Worm (Caenorhabditis elegans) whole organism, L3 larva: ENCODE data around the gene C48D1.1.

Experiments
- R02D3.7 ChIP-seq: fragments of 150-350 bp; optimal IDR thresholded peaks from 2 replicates; lab custom pipeline; 2014; ENCODE audit warnings: missing biosample characterization, missing genetic modification characterization
- aly-2 ChIP-seq: fragments of 150-350 bp; optimal IDR thresholded peaks from 2 replicates; lab custom pipeline; 2014; ENCODE audit warnings: missing biosample characterization, missing genetic modification characterization
- ama-1 ChIP-seq: fragments of 150-350 bp; optimal IDR thresholded peaks from 2 replicates; lab custom pipeline; 2018
- ceh-16 ChIP-seq: sonication (generic microtip); optimal IDR thresholded peaks from 2 replicates; lab custom pipeline; 2017; ENCODE audit warnings: missing biosample characterization, missing genetic modification characterization
- ceh-28 ChIP-seq: fragments of 150-350 bp; optimal IDR thresholded peaks from 2 replicates; lab custom pipeline; 2014; ENCODE audit warnings: missing biosample characterization, missing genetic modification reagents, missing genetic modification characterization
- ceh-82 ChIP-seq: fragments of 150-350 bp; optimal IDR thresholded peaks from 2 replicates; lab custom pipeline; 2014; ENCODE audit warnings: missing biosample characterization, missing genetic modification characterization
- ceh-9 ChIP-seq: sonication (generic microtip); optimal IDR thresholded peaks from 2 replicates; lab custom pipeline; 2018; ENCODE audit warnings: missing biosample characterization, missing genetic modification characterization
- egl-5 ChIP-seq: fragments of 150-350 bp; optimal IDR thresholded peaks from 2 replicates; lab custom pipeline; 2017; ENCODE audit warnings: missing biosample characterization, missing genetic modification reagents, missing genetic modification characterization, inconsistent platforms
- elt-1 ChIP-seq: fragments of 150-350 bp; optimal IDR thresholded peaks from 2 replicates; lab custom pipeline; 2014; ENCODE audit warnings: missing biosample characterization, missing genetic modification characterization
- elt-2 ChIP-seq: sonication (generic microtip); optimal IDR thresholded peaks from 2 replicates; lab custom pipeline; 2016; ENCODE audit warnings: missing genetic modification reagents, mild to moderate bottlenecking, missing genetic modification characterization, missing compliant biosample characterization
- elt-3 ChIP-seq, 3 experiments: fragments of 150-350 bp in 1 of 3; sonication (generic microtip) in 2 of 3; optimal IDR thresholded peaks; 2 replicates in 2 of 3; 4 replicates in 1 of 3; lab custom pipeline; 2014 to 2017; ENCODE audit warnings: missing biosample characterization in 3 of 3, missing genetic modification characterization in 3 of 3
- eor-1 ChIP-seq, 2 experiments: fragments of 150-350 bp; optimal IDR thresholded peaks; 2 replicates each; lab custom pipeline; 2014 to 2018; ENCODE audit warnings: missing biosample characterization in 2 of 2, missing genetic modification characterization in 2 of 2
- fkh-10 ChIP-seq: sonication (generic microtip); optimal IDR thresholded peaks from 2 replicates; lab custom pipeline; 2017; ENCODE audit warnings: missing biosample characterization, missing genetic modification reagents, missing genetic modification characterization
- fkh-2 ChIP-seq: fragments of 150-350 bp; optimal IDR thresholded peaks from 2 replicates; lab custom pipeline; 2014; ENCODE audit warnings: missing biosample characterization, missing genetic modification reagents, missing genetic modification characterization
- hmg-11 ChIP-seq: sonication (generic microtip); optimal IDR thresholded peaks from 2 replicates; lab custom pipeline; 2016; ENCODE audit warnings: missing genetic modification characterization, missing compliant biosample characterization
- lin-15B ChIP-seq: fragments of 150-350 bp; optimal IDR thresholded peaks from 2 replicates; lab custom pipeline; 2014; ENCODE audit warnings: missing biosample characterization, missing genetic modification characterization
- lin-39 ChIP-seq: fragments of 150-350 bp; optimal IDR thresholded peaks from 2 replicates; lab custom pipeline; 2018; ENCODE audit warnings: missing biosample characterization, missing genetic modification reagents, missing genetic modification characterization
- lsy-12 ChIP-seq: sonication (generic microtip); optimal IDR thresholded peaks from 2 replicates; lab custom pipeline; 2016; ENCODE audit warnings: mild to moderate bottlenecking, missing genetic modification characterization, missing compliant biosample characterization
- mdl-1 ChIP-seq: fragments of 150-350 bp; optimal IDR thresholded peaks from 2 replicates; lab custom pipeline; 2014; ENCODE audit warnings: missing biosample characterization, missing genetic modification characterization
- mml-1 ChIP-seq: fragments of 150-350 bp; sonication (generic microtip); optimal IDR thresholded peaks from 3 replicates; lab custom pipeline; 2014; ENCODE audit warnings: missing biosample characterization, missing genetic modification characterization
- nfya-1 ChIP-seq: sonication (generic microtip); optimal IDR thresholded peaks from 2 replicates; lab custom pipeline; 2017; ENCODE audit warnings: missing genetic modification characterization, mild to moderate bottlenecking, missing compliant biosample characterization, antibody characterized with exemption, moderate library complexity; ENCODE audit not compliant: insufficient read depth
- nhr-11 ChIP-seq: fragments of 150-350 bp; optimal IDR thresholded peaks from 2 replicates; lab custom pipeline; 2014; ENCODE audit warnings: missing biosample characterization, missing genetic modification characterization
- nhr-12 ChIP-seq: fragments of 150-350 bp; optimal IDR thresholded peaks from 2 replicates; lab custom pipeline; 2014; ENCODE audit warnings: missing biosample characterization, missing genetic modification characterization
- nhr-23 ChIP-seq: fragments of 150-350 bp; optimal IDR thresholded peaks from 2 replicates; lab custom pipeline; 2014; ENCODE audit warnings: missing biosample characterization, missing genetic modification reagents, missing genetic modification characterization
- nhr-237 ChIP-seq: fragments of 150-350 bp; optimal IDR thresholded peaks from 2 replicates; lab custom pipeline; 2014; ENCODE audit warnings: missing biosample characterization, missing genetic modification characterization
- nhr-25 ChIP-seq: sonication (generic microtip); optimal IDR thresholded peaks from 2 replicates; lab custom pipeline; 2017; ENCODE audit warnings: missing biosample characterization, missing genetic modification characterization
- nhr-43 ChIP-seq: sonication (generic microtip); optimal IDR thresholded peaks from 2 replicates; lab custom pipeline; 2016; ENCODE audit warnings: mild to moderate bottlenecking, missing genetic modification characterization, missing compliant biosample characterization; ENCODE audit not compliant: poor library complexity, severe bottlenecking
- nhr-67 ChIP-seq: fragments of 150-350 bp; optimal IDR thresholded peaks from 2 replicates; lab custom pipeline; 2014; ENCODE audit warnings: missing biosample characterization, missing genetic modification characterization
- nhr-76 ChIP-seq: fragments of 150-350 bp; sonication (generic microtip); optimal IDR thresholded peaks from 5 replicates; lab custom pipeline; 2014; ENCODE audit warnings: missing biosample characterization, missing genetic modification characterization
- nhr-77 ChIP-seq: fragments of 150-350 bp; optimal IDR thresholded peaks from 2 replicates; lab custom pipeline; 2014; ENCODE audit warnings: missing biosample characterization, missing genetic modification characterization
- pha-4 ChIP-seq: fragments of 150-350 bp; optimal IDR thresholded peaks from 2 replicates; lab custom pipeline; 2014; ENCODE audit warnings: missing biosample characterization, missing genetic modification reagents, missing genetic modification characterization
- pqm-1 ChIP-seq: fragments of 150-350 bp; optimal IDR thresholded peaks from 2 replicates; lab custom pipeline; 2017; ENCODE audit warnings: missing biosample characterization, missing genetic modification characterization, inconsistent platforms
- sea-2 ChIP-seq: fragments of 150-350 bp; sonication (generic microtip); optimal IDR thresholded peaks from 4 replicates; lab custom pipeline; 2014; ENCODE audit warnings: missing biosample characterization, missing genetic modification reagents, missing genetic modification characterization
- skn-1 ChIP-seq: fragments of 150-350 bp; optimal IDR thresholded peaks from 2 replicates; lab custom pipeline; 2014; ENCODE audit warnings: missing biosample characterization, missing genetic modification characterization
- snpc-4 ChIP-seq: fragments of 150-350 bp; optimal IDR thresholded peaks from 2 replicates; lab custom pipeline; 2014; ENCODE audit warnings: missing biosample characterization, missing genetic modification characterization
- tbx-2 ChIP-seq: sonication (generic microtip); optimal IDR thresholded peaks from 2 replicates; lab custom pipeline; 2016; ENCODE audit warnings: mild to moderate bottlenecking, missing genetic modification characterization, missing compliant biosample characterization
- unc-39 ChIP-seq: sonication (generic microtip); optimal IDR thresholded peaks from 4 replicates; lab custom pipeline; 2017; ENCODE audit warnings: missing biosample characterization, missing genetic modification characterization
- unc-62 ChIP-seq: fragments of 150-350 bp; sonication (generic microtip); optimal IDR thresholded peaks from 4 replicates; lab custom pipeline; 2014; ENCODE audit warnings: missing biosample characterization, missing genetic modification reagents, missing genetic modification characterization
- ztf-11 ChIP-seq: fragments of 150-350 bp; optimal IDR thresholded peaks from 2 replicates; lab custom pipeline; 2014; ENCODE audit warnings: missing biosample characterization, missing genetic modification characterization
- ztf-4 ChIP-seq: fragments of 150-350 bp; optimal IDR thresholded peaks from 2 replicates; lab custom pipeline; 2014; ENCODE audit warnings: missing biosample characterization, missing genetic modification characterization

The C48D1.1 gene

ce11 chrIV:13189467-13189866 is 7.7 kb downstream of the C48D1.1 start, which contains the start of gene F58D2.2:
TSS of gene F58D2.2 (plus strand) at chrIV:13189767.
- TF ChIP-seq ceh-28 (tag; lab: Kevin White, UChicago), result no peak
- TF ChIP-seq ceh-9, result no peak
- TF ChIP-seq mml-1 (tag; lab: Kevin White, UChicago), result no peak
- no peak for TF ChIP-seq hmg-11
- TF ChIP-seq nhr-76, result no peak
- TF ChIP-seq ztf-11 (tag; lab: Kevin White, UChicago), result no peak
- no peak for TF ChIP-seq nfya-1 (tag; lab: Kevin White, UChicago)
- TF ChIP-seq skn-1 (tag; lab: Kevin White, UChicago), result no peak
- no peak for TF ChIP-seq nhr-25 (tag; lab: Kevin White, UChicago)
- no peak for TF ChIP-seq nhr-43
- TF ChIP-seq ceh-16, result no peak

ce11 chrIV:13188959-13189358 is 8.2 kb downstream of the C48D1.1 start, which contains the start of gene F58D2.4:
TSS of gene F58D2.4 (minus strand) at chrIV:13189059.
- TF ChIP-seq unc-39 (no peak), nhr-237 (tag; lab: Kevin White, UChicago) (no peak), nhr-23 (tag; lab: Kevin White, UChicago) (no peak), elt-1 (no peak), ztf-4 (tag; lab: Kevin White, UChicago) (no peak), fkh-10 (GFP tag; lab: Kevin White, UChicago) (no peak), nhr-77 (tag; lab: Kevin White, UChicago) (no peak), nhr-25 (tag; lab: Kevin White, UChicago) (no peak), pha-4 (no peak), lin-15B (no peak), fkh-2 (no peak), snpc-4 (tag; lab: Kevin White, UChicago) (no peak), nhr-76 (no peak), ceh-16 (no peak), sea-2 (GFP tag; lab: Kevin White, UChicago) (no peak), unc-62 (GFP tag; lab: Kevin White, UChicago) (no peak), egl-5 (tag; lab: Kevin White, UChicago) (no peak), mdl-1 (no peak), ama-1 (lab: Kevin White, UChicago) (no peak)

ce11 chrIV:13180723-13181122 is 16.5 kb downstream of the C48D1.1 start, which contains the start of gene F58D2.3:
TSS of gene F58D2.3 (minus strand) at chrIV:13180823.
- TF ChIP-seq R02D3.7 (tag; lab: Kevin White, UChicago), result no peak
- no peak for TF ChIP-seq lsy-12 (tag; lab: Kevin White, UChicago)
- TF ChIP-seq nhr-67 (tag; lab: Kevin White, UChicago), result no peak
- TF ChIP-seq nhr-12 (tag; lab: Kevin White, UChicago), result no peak
- no peak for TF ChIP-seq eor-1 (tag; optimal IDR thresholded peaks at IDR 0.05; lab: Kevin White, UChicago)
- TF ChIP-seq tbx-2, result no peak
- no peak for TF ChIP-seq sea-2 (GFP tag; lab: Kevin White, UChicago)
- no peak for TF ChIP-seq nfya-1 (tag; lab: Kevin White, UChicago)
- TF ChIP-seq nhr-23 (tag; lab: Kevin White, UChicago), result no peak
- TF ChIP-seq ceh-82 (tag; lab: Kevin White, UChicago), result no peak
- TF ChIP-seq nhr-11 (tag; lab: Kevin White, UChicago), result no peak
- no peak for TF ChIP-seq pha-4
- no peak for TF ChIP-seq elt-3 (tag; optimal IDR thresholded peaks at IDR 0.05; lab: Kevin White, UChicago)
- TF ChIP-seq nhr-77 (tag; lab: Kevin White, UChicago), result no peak
- TF ChIP-seq nhr-76, result no peak
- TF ChIP-seq mdl-1, result no peak
- no peak for TF ChIP-seq elt-2

- TF ChIP-seq elt-2 (no peak), pqm-1 (tag; lab: Kevin White, UChicago) (no peak), ceh-28 (tag; lab: Kevin White, UChicago) (no peak), aly-2 (tag; lab: Kevin White, UChicago) (no peak), nfya-1 (tag; lab: Kevin White, UChicago) (no peak), hmg-11 (no peak), nhr-12 (tag; lab: Kevin White, UChicago) (no peak), nhr-11 (tag; lab: Kevin White, UChicago) (no peak), lin-15B (no peak), ceh-16 (no peak), lin-39 (tag; lab: Kevin White, UChicago) (no peak), egl-5 (tag; lab: Kevin White, UChicago) (no peak), nhr-237 (tag; lab: Kevin White, UChicago) (no peak), fkh-10 (GFP tag; lab: Kevin White, UChicago) (no peak), elt-3 (tag; optimal IDR thresholded peaks at IDR 0.05; lab: Kevin White, UChicago) (no peak), nhr-43 (no peak), snpc-4 (tag; lab: Kevin White, UChicago) (no peak)
Observed at ce11 chrIV:13179295-13179694, 17.9 kb downstream of the C48D1.1 start, which contains the start of gene lev-1. TSS of gene lev-1 (minus strand) at chrIV:13179395.
